Fruit fly (Drosophila melanogaster) whole organism, adult: ENCODE data around the gene Oatp33Eb.

ENCODE experiments used
- CG11617 ChIP-seq: fragments of 200-800 bp; sonication (Bioruptor generic); optimal IDR thresholded peaks from 2 replicates; lab custom pipeline; 2017; ENCODE audit warnings: mild to moderate bottlenecking, missing biosample characterization, missing genetic modification reagents, missing genetic modification characterization
- CG12768 ChIP-seq: fragments of 200-800 bp; sonication (Bioruptor generic); optimal IDR thresholded peaks from 2 replicates; lab custom pipeline; 2017; ENCODE audit warnings: missing biosample characterization, missing genetic modification characterization, mild to moderate bottlenecking, moderate library complexity, missing genetic modification reagents
- CG14711 ChIP-seq: fragments of 200-800 bp; sonication (Bioruptor generic); optimal IDR thresholded peaks from 2 replicates; lab custom pipeline; 2018; ENCODE audit warnings: missing biosample characterization, mild to moderate bottlenecking, missing genetic modification characterization, moderate library complexity
- CG1620 ChIP-seq: fragments of 200-800 bp; sonication (Bioruptor generic); optimal IDR thresholded peaks from 2 replicates; lab custom pipeline; 2016; ENCODE audit warnings: missing biosample characterization, missing genetic modification characterization
- CG33017 ChIP-seq: fragments of 200-800 bp; sonication (Bioruptor generic); optimal IDR thresholded peaks from 2 replicates; lab custom pipeline; 2018; ENCODE audit warnings: missing biosample characterization, mild to moderate bottlenecking, missing genetic modification characterization, moderate library complexity
- CG5204 ChIP-seq: fragments of 200-800 bp; sonication (Bioruptor generic); optimal IDR thresholded peaks from 2 replicates; lab custom pipeline; 2016; ENCODE audit warnings: missing biosample characterization, missing genetic modification characterization
- CG7045 ChIP-seq: fragments of 200-800 bp; sonication (Bioruptor generic); optimal IDR thresholded peaks from 2 replicates; lab custom pipeline; 2017; ENCODE audit warnings: missing biosample characterization, mild to moderate bottlenecking, missing genetic modification characterization
- CG7101 ChIP-seq: fragments of 200-800 bp; sonication (Bioruptor generic); optimal IDR thresholded peaks from 2 replicates; lab custom pipeline; 2018; ENCODE audit warnings: missing biosample characterization, mild to moderate bottlenecking, missing genetic modification characterization, moderate library complexity
- Clk ChIP-seq: fragments of 200-800 bp; sonication (Bioruptor generic); optimal IDR thresholded peaks from 2 replicates; lab custom pipeline; 2017; ENCODE audit warnings: missing biosample characterization, missing genetic modification characterization
- Crg-1 ChIP-seq: fragments of 200-800 bp; sonication (Bioruptor generic); optimal IDR thresholded peaks from 2 replicates; lab custom pipeline; 2016; ENCODE audit warnings: missing biosample characterization, missing genetic modification characterization
- Hr96 ChIP-seq: fragments of 200-800 bp; sonication (Bioruptor generic); optimal IDR thresholded peaks from 2 replicates; lab custom pipeline; 2016; ENCODE audit warnings: missing biosample characterization, missing genetic modification characterization
- Mnt ChIP-seq: fragments of 200-800 bp; sonication (Bioruptor generic); optimal IDR thresholded peaks from 2 replicates; lab custom pipeline; 2016; ENCODE audit warnings: missing biosample characterization, mild to moderate bottlenecking, missing genetic modification characterization
- bab1 ChIP-seq: fragments of 200-800 bp; sonication (Bioruptor generic); optimal IDR thresholded peaks from 3 replicates; lab custom pipeline; 2019; ENCODE audit warnings: missing biosample characterization, mild to moderate bottlenecking, missing genetic modification characterization, moderate library complexity
- cic ChIP-seq: fragments of 200-800 bp; sonication (Bioruptor generic); optimal IDR thresholded peaks from 2 replicates; lab custom pipeline; 2017; ENCODE audit warnings: missing biosample characterization, mild to moderate bottlenecking, missing genetic modification characterization, moderate library complexity
- cnc ChIP-seq, 2 experiments: fragments of >200 bp; optimal IDR thresholded peaks; 2 replicates each; lab custom pipeline; 2017
- kay ChIP-seq: fragments of 200-800 bp; sonication (Bioruptor generic); peaks from one replicate; lab custom pipeline; 2016; ENCODE audit warnings: missing biosample characterization, missing genetic modification characterization, borderline replicate concordance
- ovo ChIP-seq: fragments of 200-800 bp; sonication (Bioruptor generic); optimal IDR thresholded peaks from 2 replicates; lab custom pipeline; 2016; ENCODE audit warnings: missing biosample characterization, missing genetic modification characterization
- pad ChIP-seq: fragments of 200-800 bp; sonication (Bioruptor generic); optimal IDR thresholded peaks from 3 replicates; lab custom pipeline; 2017; ENCODE audit warnings: missing biosample characterization, missing genetic modification characterization, mild to moderate bottlenecking, moderate library complexity, missing genetic modification reagents
- tj ChIP-seq: fragments of 200-800 bp; sonication (Bioruptor generic); optimal IDR thresholded peaks from 3 replicates; lab custom pipeline; 2017; ENCODE audit warnings: missing biosample characterization, mild to moderate bottlenecking, missing genetic modification characterization, moderate library complexity
- toe ChIP-seq: fragments of 200-800 bp; sonication (Bioruptor generic); optimal IDR thresholded peaks from 2 replicates; lab custom pipeline; 2016; ENCODE audit warnings: missing biosample characterization, missing genetic modification characterization

Gene Oatp33Eb

DNA sequence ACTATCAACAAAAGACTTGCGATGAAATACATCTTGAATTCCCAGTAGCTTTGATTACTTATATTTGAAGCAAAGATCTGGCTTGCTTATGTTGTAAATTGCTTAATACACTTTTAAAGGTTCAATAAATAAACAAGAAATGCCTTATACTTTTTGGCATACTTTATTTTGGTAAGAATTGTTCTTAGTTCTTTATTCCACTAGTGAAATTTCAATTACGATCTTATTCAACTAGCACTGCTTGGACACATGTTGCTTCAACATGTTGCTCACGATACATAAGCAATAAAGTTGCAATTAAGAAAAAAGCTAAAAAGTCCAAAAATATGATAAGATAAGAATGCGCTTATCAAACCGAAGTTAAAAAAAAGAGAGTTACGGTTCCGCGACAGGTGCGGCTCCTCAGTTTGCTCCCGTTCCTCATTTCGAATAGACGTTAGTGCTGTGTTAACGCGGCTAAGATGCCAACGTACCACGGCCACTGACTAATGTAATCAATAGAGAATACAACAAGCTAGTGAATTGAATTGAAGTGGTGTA is at the start of gene Oatp33Eb, which contains the start of gene CG5421:
TSS of gene Oatp33Eb (plus strand) at position 403 of the 540 bp plus-strand sequence.
TSS of gene CG5421 (minus strand) at position 51 of the 540 bp plus-strand sequence.
- TF ChIP-seq CG11617 (peak; percentile 44), Clk (GFP tag; lab: Kevin White, UChicago) (no peak), toe (GFP tag; lab: Kevin White, UChicago) (no peak), CG12768 (GFP tag; lab: Kevin White, UChicago) (peak; percentile 22), CG5204 (GFP tag; lab: Kevin White, UChicago) (no peak), cnc (optimal IDR thresholded peaks at IDR 0.05; lab: Kevin White, UChicago) (no peak), cic (peak; percentile 72), bab1 (GFP tag; lab: Kevin White, UChicago) (no peak), Mnt (GFP tag; lab: Kevin White, UChicago) (peak; percentile 37), kay (GFP tag; lab: Kevin White, UChicago) (peak; percentile 5), CG33017 (tag; lab: Kevin White, UChicago) (peak; percentile 73)

DNA sequence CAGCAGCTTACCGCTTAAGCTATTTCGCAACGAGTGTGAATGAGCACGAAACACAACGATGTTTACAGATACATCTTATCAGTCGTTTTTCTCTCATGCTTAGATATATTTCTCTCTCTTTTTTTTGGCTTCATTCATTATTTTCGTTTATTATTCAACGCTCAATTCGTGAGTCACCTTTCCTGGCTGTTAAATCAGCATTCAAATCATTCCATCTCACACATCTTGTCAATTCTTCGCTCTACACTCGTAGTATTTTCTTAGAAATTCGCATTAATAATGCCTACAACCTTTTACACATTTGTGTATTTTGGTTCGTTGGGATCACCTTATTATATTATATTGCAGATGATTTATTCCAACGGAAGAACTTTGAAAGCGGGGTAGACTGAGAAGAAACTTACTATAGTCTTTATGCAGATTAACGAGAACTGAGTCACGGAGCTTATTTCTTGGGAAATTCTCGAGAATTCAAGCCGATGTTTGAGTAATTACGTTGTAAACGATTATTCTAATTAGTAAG is 43.7 kb upstream of the Oatp33Eb start:
- TF ChIP-seq CG14711 (tag; lab: Kevin White, UChicago) (no peak), CG33017 (tag; lab: Kevin White, UChicago) (no peak), CG7101 (tag; lab: Kevin White, UChicago) (no peak), Mnt (GFP tag; lab: Kevin White, UChicago) (no peak), CG7045 (GFP tag; lab: Kevin White, UChicago) (no peak), cic (peak; percentile 51), CG5204 (GFP tag; lab: Kevin White, UChicago) (no peak), kay (GFP tag; lab: Kevin White, UChicago) (peak; percentile 94), CG11617 (no peak)

DNA sequence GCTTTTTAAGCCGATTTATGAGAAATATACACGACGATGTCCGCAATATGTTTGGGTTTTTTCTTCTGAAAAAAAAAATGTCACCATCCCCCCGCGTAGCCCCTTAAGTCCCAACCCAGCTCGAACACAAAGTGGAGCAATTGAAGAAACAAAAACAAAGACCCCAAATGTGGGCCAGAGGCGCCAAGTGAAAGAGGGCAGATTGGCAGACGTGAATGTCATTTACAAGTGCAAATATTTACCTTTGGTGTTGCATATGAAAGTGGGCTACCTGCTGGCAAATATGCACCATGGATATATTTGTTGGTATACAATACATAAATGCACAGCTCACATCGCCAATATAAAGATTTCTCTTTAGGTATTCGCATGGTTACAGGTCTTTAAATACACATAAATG is 37.6 kb upstream of the Oatp33Eb start:
- TF ChIP-seq CG12768 (GFP tag; lab: Kevin White, UChicago) (no peak), cnc (optimal IDR thresholded peaks at IDR 0.05; lab: Kevin White, UChicago) (no peak)

DNA sequence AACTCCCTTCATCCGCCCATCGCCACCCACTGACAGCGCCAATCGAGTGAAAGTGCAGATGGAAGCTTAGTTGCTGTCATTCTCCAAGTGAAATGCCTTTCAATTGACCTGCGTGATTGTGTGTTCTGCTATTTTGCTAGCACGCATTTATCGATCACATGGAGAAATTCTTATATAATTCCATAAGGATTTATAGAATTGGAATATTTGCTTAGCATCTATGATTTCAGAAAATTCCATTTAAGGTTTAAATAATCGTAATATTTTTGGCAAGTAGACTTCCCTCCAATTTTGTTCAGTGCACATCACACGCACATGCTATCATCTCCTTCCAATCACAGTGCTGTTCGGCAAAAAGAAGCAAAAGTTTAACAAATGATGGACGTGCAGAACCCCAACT is 34.4 kb upstream of the Oatp33Eb start:
- no peak for TF ChIP-seq Hr96 (GFP tag; lab: Kevin White, UChicago)
- TF ChIP-seq Mnt (GFP tag; lab: Kevin White, UChicago), result no peak
- TF ChIP-seq CG14711 (tag; lab: Kevin White, UChicago), result no peak
- no peak for TF ChIP-seq tj (GFP tag; lab: Kevin White, UChicago)
- TF ChIP-seq CG33017 (tag; lab: Kevin White, UChicago), result no peak
- TF ChIP-seq CG12768 (GFP tag; lab: Kevin White, UChicago), result no peak
- no peak for TF ChIP-seq pad
- TF ChIP-seq kay (GFP tag; lab: Kevin White, UChicago), result no peak
- no peak for TF ChIP-seq cic
- no peak for TF ChIP-seq CG5204 (GFP tag; lab: Kevin White, UChicago)
- TF ChIP-seq Crg-1 (GFP tag; lab: Kevin White, UChicago), result no peak
- no peak for TF ChIP-seq ovo (GFP tag; lab: Kevin White, UChicago)
- no peak for TF ChIP-seq CG11617
- no peak for TF ChIP-seq bab1 (GFP tag; lab: Kevin White, UChicago)

DNA sequence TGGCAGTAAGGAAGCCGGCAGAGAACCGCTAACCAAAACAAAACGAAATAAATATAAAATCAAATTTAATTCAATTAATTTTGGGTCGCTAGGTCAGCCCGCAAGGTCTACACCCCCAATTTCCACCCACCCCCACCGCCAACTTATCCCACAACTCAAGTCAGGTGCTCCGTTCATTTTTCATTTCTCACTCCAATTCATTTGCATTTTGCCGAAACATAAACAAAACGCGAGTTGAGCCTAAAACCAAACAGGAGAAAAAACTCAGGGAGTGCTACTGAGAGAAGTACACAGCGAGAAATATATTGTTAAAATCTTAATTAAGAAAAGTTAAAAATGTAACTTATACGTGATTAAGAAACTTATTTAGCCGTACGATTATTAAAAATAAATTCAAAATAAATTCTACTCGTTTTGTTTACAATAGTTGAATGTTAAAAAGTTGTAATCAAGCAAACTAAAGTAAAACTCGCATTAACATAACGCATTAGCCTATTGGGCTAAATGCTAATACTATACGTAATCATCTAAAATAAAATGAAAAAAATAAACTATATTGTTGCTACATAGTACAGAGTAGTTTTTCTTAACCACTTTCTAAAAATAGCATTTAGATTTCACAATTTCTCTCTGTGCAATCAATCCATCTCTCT is 32.7 kb upstream of the Oatp33Eb start:
- no peak for TF ChIP-seq CG11617
- TF ChIP-seq cic, result no peak
- no peak for TF ChIP-seq Clk (GFP tag; lab: Kevin White, UChicago)
- no peak for TF ChIP-seq CG12768 (GFP tag; lab: Kevin White, UChicago)
- TF ChIP-seq bab1 (GFP tag; lab: Kevin White, UChicago), result no peak
- no peak for TF ChIP-seq CG14711 (tag; lab: Kevin White, UChicago)
- no peak for TF ChIP-seq CG33017 (tag; lab: Kevin White, UChicago)
- TF ChIP-seq CG1620 (GFP tag; lab: Kevin White, UChicago), result no peak
- no peak for TF ChIP-seq pad
- TF ChIP-seq toe (GFP tag; lab: Kevin White, UChicago), result no peak
- TF ChIP-seq CG5204 (GFP tag; lab: Kevin White, UChicago), result no peak
- no peak for TF ChIP-seq ovo (GFP tag; lab: Kevin White, UChicago)
- no peak for TF ChIP-seq Hr96 (GFP tag; lab: Kevin White, UChicago)
- no peak for TF ChIP-seq cnc (optimal IDR thresholded peaks at IDR 0.05; lab: Kevin White, UChicago)
- no peak for TF ChIP-seq CG7101 (tag; lab: Kevin White, UChicago)

DNA sequence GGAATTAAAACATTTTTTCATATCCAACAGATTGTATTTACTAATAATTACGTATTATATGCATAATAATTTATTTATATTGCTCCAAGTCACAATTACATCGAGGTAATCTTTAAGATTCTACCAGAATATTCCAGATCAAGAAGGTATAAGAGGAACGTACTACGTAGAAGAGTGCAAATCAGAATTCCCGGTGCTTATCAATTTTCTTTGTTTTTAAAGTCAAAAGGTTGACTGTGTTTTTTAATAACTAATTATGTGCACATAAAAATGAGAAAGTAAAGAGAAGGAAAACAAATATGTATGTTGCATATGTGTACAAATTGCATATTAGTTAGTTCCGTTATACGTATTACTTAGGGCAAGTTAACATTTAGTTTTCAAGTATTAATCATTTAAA is 27.1 kb upstream of the Oatp33Eb start:
- no peak for TF ChIP-seq Mnt (GFP tag; lab: Kevin White, UChicago)
- TF ChIP-seq CG33017 (tag; lab: Kevin White, UChicago), result no peak
- TF ChIP-seq cic, result no peak
- no peak for TF ChIP-seq CG5204 (GFP tag; lab: Kevin White, UChicago)
- TF ChIP-seq CG14711 (tag; lab: Kevin White, UChicago), result no peak
- TF ChIP-seq CG11617, result no peak
- no peak for TF ChIP-seq Clk (GFP tag; lab: Kevin White, UChicago)
- no peak for TF ChIP-seq CG12768 (GFP tag; lab: Kevin White, UChicago)
- no peak for TF ChIP-seq ovo (GFP tag; lab: Kevin White, UChicago)
